Worm (Caenorhabditis elegans): ENCODE data around the gene prmt-1.

ce11 chrV:20269661-20270137, at the start of gene prmt-1, which contains the start of gene cdkr-3:
- no peak for TF ChIP-seq unc-62 (GFP tag; optimal IDR thresholded peaks at IDR 0.05)
- no peak for TF ChIP-seq snpc-4 (tag; optimal IDR thresholded peaks at IDR 0.05)
- no peak for TF ChIP-seq nhr-28 (tag; optimal IDR thresholded peaks at IDR 0.05)
- TF ChIP-seq nhr-12 (tag; optimal IDR thresholded peaks at IDR 0.05), result no peak
- TF ChIP-seq sem-2 (GFP tag; optimal IDR thresholded peaks at IDR 0.05), result no peak
- no peak for TF ChIP-seq lin-32 (GFP tag; optimal IDR thresholded peaks at IDR 0.05)
- TF ChIP-seq nhr-237 (tag; optimal IDR thresholded peaks at IDR 0.05), result peak; percentile 20
- TF ChIP-seq bed-3 (GFP tag; optimal IDR thresholded peaks at IDR 0.05), result no peak
